Fruit fly (Drosophila melanogaster) whole organism, embryonic: Measurements from ENCODE around the gene CG7320.
A peak's percentile ranks its signal among the peaks of the same experiment; 100 is the strongest.

ENCODE experiments used
- Atf3 ChIP-seq: fragments of 200-800 bp; sonication (Bioruptor generic); optimal IDR thresholded peaks from 3 replicates; lab custom pipeline; 2016; ENCODE audit warnings: missing biosample characterization, missing genetic modification characterization
- B-H1 ChIP-seq: fragments of 200-800 bp; sonication (Bioruptor generic); IDR thresholded peaks from 3 replicates; pipeline ENCODE4 v1.3.6; 2022; ENCODE audit warnings: missing biosample characterization, missing genetic modification characterization
- B-H2 ChIP-seq: fragments of 200-800 bp; sonication (Bioruptor generic); optimal IDR thresholded peaks from 2 replicates; lab custom pipeline; 2018; ENCODE audit warnings: missing biosample characterization, mild to moderate bottlenecking, missing genetic modification characterization
- CG11456 ChIP-seq: fragments of 200-800 bp; sonication (Bioruptor generic); IDR thresholded peaks from 3 replicates; pipeline ENCODE4 v1.3.6; 2022; ENCODE audit warnings: missing biosample characterization, missing genetic modification characterization
- CG12769 ChIP-seq: fragments of 200-800 bp; sonication (Bioruptor generic); optimal IDR thresholded peaks from 2 replicates; lab custom pipeline; 2019; ENCODE audit warnings: missing biosample characterization, mild to moderate bottlenecking, missing genetic modification characterization, moderate library complexity
- CG13296 ChIP-seq: fragments of 200-800 bp; sonication (Bioruptor generic); optimal IDR thresholded peaks from 3 replicates; lab custom pipeline; 2018; ENCODE audit warnings: missing biosample characterization, mild to moderate bottlenecking, missing genetic modification characterization
- CG14667 ChIP-seq: fragments of 200-800 bp; sonication (Bioruptor generic); IDR thresholded peaks from 2 replicates; pipeline ENCODE4 v1.3.6; 2022; ENCODE audit warnings: missing biosample characterization, missing genetic modification characterization
- CG1529 ChIP-seq: fragments of 200-800 bp; sonication (Bioruptor generic); optimal IDR thresholded peaks from 3 replicates; lab custom pipeline; 2018; ENCODE audit warnings: missing biosample characterization, missing genetic modification characterization
- CG15601 ChIP-seq: fragments of 200-800 bp; sonication (Bioruptor generic); optimal IDR thresholded peaks from 3 replicates; lab custom pipeline; 2019; ENCODE audit warnings: missing biosample characterization, mild to moderate bottlenecking, missing genetic modification characterization, moderate library complexity
- CG15696 ChIP-seq: fragments of 200-800 bp; sonication (Bioruptor generic); optimal IDR thresholded peaks from 2 replicates; lab custom pipeline; 2019; ENCODE audit warnings: missing biosample characterization, mild to moderate bottlenecking, missing genetic modification characterization, moderate library complexity
- CG17568 ChIP-seq: fragments of 200-800 bp; sonication (Bioruptor generic); optimal IDR thresholded peaks from 2 replicates; lab custom pipeline; 2018; ENCODE audit warnings: missing biosample characterization, mild to moderate bottlenecking, missing genetic modification characterization, moderate library complexity
- CG18476 ChIP-seq: fragments of 200-800 bp; sonication (Bioruptor generic); optimal IDR thresholded peaks from 2 replicates; lab custom pipeline; 2016; ENCODE audit warnings: missing biosample characterization, mild to moderate bottlenecking, missing genetic modification characterization
- CG2129 ChIP-seq: fragments of 200-800 bp; sonication (Bioruptor generic); IDR thresholded peaks from 2 replicates; pipeline ENCODE4 v1.3.6; 2022; ENCODE audit warnings: missing biosample characterization, missing genetic modification characterization; ENCODE audit not compliant: partially characterized antibody
- CG2202 ChIP-seq: fragments of 200-800 bp; sonication (Bioruptor generic); optimal IDR thresholded peaks from 2 replicates; lab custom pipeline; 2018; ENCODE audit warnings: missing biosample characterization, mild to moderate bottlenecking, missing genetic modification characterization
- CG33213 ChIP-seq: fragments of 200-800 bp; sonication (Bioruptor generic); optimal IDR thresholded peaks from 3 replicates; lab custom pipeline; 2016; ENCODE audit warnings: missing biosample characterization, missing genetic modification characterization
- CG34422 ChIP-seq: fragments of 200-800 bp; sonication (Bioruptor generic); IDR thresholded peaks from 3 replicates; pipeline ENCODE4 v1.3.6; 2022; ENCODE audit warnings: missing biosample characterization, missing genetic modification characterization
- CG4707 ChIP-seq: fragments of 200-800 bp; sonication (Bioruptor generic); optimal IDR thresholded peaks from 2 replicates; lab custom pipeline; 2018; ENCODE audit warnings: missing biosample characterization, mild to moderate bottlenecking, missing genetic modification characterization, moderate library complexity
- CG6765 ChIP-seq: fragments of 200-800 bp; sonication (Bioruptor generic); optimal IDR thresholded peaks from 3 replicates; lab custom pipeline; 2017; ENCODE audit warnings: missing biosample characterization, mild to moderate bottlenecking, missing genetic modification characterization
- CG7556 ChIP-seq: fragments of 200-800 bp; sonication (Bioruptor generic); optimal IDR thresholded peaks from 2 replicates; lab custom pipeline; 2017; ENCODE audit warnings: missing biosample characterization, mild to moderate bottlenecking, missing genetic modification characterization
- CG8359 ChIP-seq: fragments of 200-800 bp; sonication (Bioruptor generic); optimal IDR thresholded peaks from 2 replicates; lab custom pipeline; 2017; ENCODE audit warnings: missing biosample characterization, mild to moderate bottlenecking, missing genetic modification characterization, borderline replicate concordance
- CG8924 ChIP-seq: fragments of 200-800 bp; optimal IDR thresholded peaks from 3 replicates; lab custom pipeline; 2019; ENCODE audit warnings: missing biosample characterization, mild to moderate bottlenecking, missing genetic modification characterization, moderate library complexity
- Dad ChIP-seq: fragments of 200-800 bp; sonication (Bioruptor generic); optimal IDR thresholded peaks from 3 replicates; lab custom pipeline; 2016; ENCODE audit warnings: missing biosample characterization, missing genetic modification characterization
- ERR ChIP-seq: fragments of 200-800 bp; sonication (Bioruptor generic); optimal IDR thresholded peaks from 2 replicates; lab custom pipeline; 2016; ENCODE audit warnings: missing biosample characterization, missing genetic modification characterization
- Eip74EF ChIP-seq, 2 experiments: fragments of 200-800 bp in 1 of 2; fragments of >200 bp in 1 of 2; sonication (Bioruptor generic) in 1 of 2; optimal IDR thresholded peaks; 2 replicates each; lab custom pipeline; 2017 to 2019; ENCODE audit warnings: missing biosample characterization in 2 of 2, missing genetic modification characterization in 2 of 2, mild to moderate bottlenecking in 1 of 2, moderate library complexity in 1 of 2
- Fer1 ChIP-seq: fragments of 200-800 bp; sonication (Bioruptor generic); optimal IDR thresholded peaks from 2 replicates; lab custom pipeline; 2017; ENCODE audit warnings: missing biosample characterization, mild to moderate bottlenecking, missing genetic modification characterization
- Hr78 ChIP-seq, 2 experiments: fragments of 200-800 bp in 1 of 2; fragments of >200 bp in 1 of 2; sonication (Bioruptor generic) in 1 of 2; optimal IDR thresholded peaks; 2 replicates each; lab custom pipeline; 2017 to 2019; ENCODE audit warnings: missing biosample characterization in 2 of 2, missing genetic modification characterization in 2 of 2, mild to moderate bottlenecking in 1 of 2, moderate library complexity in 1 of 2
- Nf-YB ChIP-seq: fragments of 200-800 bp; sonication (Bioruptor generic); optimal IDR thresholded peaks from 3 replicates; lab custom pipeline; 2019; ENCODE audit warnings: missing biosample characterization, mild to moderate bottlenecking, missing genetic modification characterization, moderate library complexity
- PHDP ChIP-seq: fragments of 200-800 bp; sonication (Bioruptor generic); optimal IDR thresholded peaks from 3 replicates; lab custom pipeline; 2018; ENCODE audit warnings: missing biosample characterization, mild to moderate bottlenecking, missing genetic modification characterization, moderate library complexity
- Rx ChIP-seq: fragments of 200-800 bp; sonication (Bioruptor generic); IDR thresholded peaks from 2 replicates; pipeline ENCODE4 v1.3.6; 2022; ENCODE audit warnings: missing biosample characterization, missing genetic modification characterization
- ac ChIP-seq: fragments of 200-800 bp; sonication (Bioruptor generic); optimal IDR thresholded peaks from 3 replicates; lab custom pipeline; 2017; ENCODE audit warnings: missing biosample characterization, mild to moderate bottlenecking, missing genetic modification characterization
- cg ChIP-seq: fragments of 200-800 bp; sonication (Bioruptor generic); optimal IDR thresholded peaks from 3 replicates; lab custom pipeline; 2019; ENCODE audit warnings: missing biosample characterization, mild to moderate bottlenecking, missing genetic modification characterization, moderate library complexity
- chif ChIP-seq, 2 experiments: fragments of 200-800 bp; sonication (Bioruptor generic); optimal IDR thresholded peaks; 3 replicates each; lab custom pipeline; 2016; ENCODE audit warnings: missing biosample characterization in 2 of 2, missing genetic modification characterization in 2 of 2
- crol ChIP-seq: fragments of 200-800 bp; sonication (Bioruptor generic); IDR thresholded peaks from 2 replicates; pipeline ENCODE4 v1.3.6; 2022; ENCODE audit warnings: missing biosample characterization, missing genetic modification characterization
- ems ChIP-seq: fragments of 200-800 bp; sonication (Bioruptor generic); optimal IDR thresholded peaks from 3 replicates; lab custom pipeline; 2016; ENCODE audit warnings: missing biosample characterization, missing genetic modification characterization
- gem ChIP-seq: fragments of 200-800 bp; sonication (Bioruptor generic); optimal IDR thresholded peaks from 2 replicates; lab custom pipeline; 2019; ENCODE audit warnings: missing biosample characterization, mild to moderate bottlenecking, missing genetic modification characterization, moderate library complexity
- gfzf ChIP-seq: fragments of 200-800 bp; sonication (Bioruptor generic); optimal IDR thresholded peaks from 2 replicates; lab custom pipeline; 2016; ENCODE audit warnings: missing biosample characterization, mild to moderate bottlenecking, missing genetic modification characterization, moderate library complexity
- gt ChIP-seq: fragments of 200-800 bp; sonication (Bioruptor generic); IDR thresholded peaks from 2 replicates; pipeline ENCODE4 v1.3.6; 2022; ENCODE audit warnings: missing biosample characterization, missing genetic modification characterization
- jigr1 ChIP-seq: fragments of 200-800 bp; sonication (Bioruptor generic); IDR thresholded peaks from 3 replicates; pipeline ENCODE4 v1.3.6; 2022; ENCODE audit warnings: missing biosample characterization, missing genetic modification characterization
- jing ChIP-seq: fragments of 200-800 bp; sonication (Bioruptor generic); optimal IDR thresholded peaks from 2 replicates; lab custom pipeline; 2018; ENCODE audit warnings: missing biosample characterization, mild to moderate bottlenecking, missing genetic modification characterization
- klu ChIP-seq: fragments of 200-800 bp; sonication (Bioruptor generic); IDR thresholded peaks from 2 replicates; pipeline ENCODE4 v1.3.6; 2022; ENCODE audit warnings: missing biosample characterization, missing genetic modification characterization
- knrl ChIP-seq: fragments of 200-800 bp; sonication (Bioruptor generic); IDR thresholded peaks from 3 replicates; pipeline ENCODE4 v1.3.6; 2022; ENCODE audit warnings: missing biosample characterization, missing genetic modification characterization; ENCODE audit not compliant: partially characterized antibody
- lilli ChIP-seq: fragments of 200-800 bp; sonication (Bioruptor generic); optimal IDR thresholded peaks from 3 replicates; lab custom pipeline; 2016; ENCODE audit warnings: missing biosample characterization, missing genetic modification characterization
- mirr ChIP-seq: fragments of 200-800 bp; sonication (Bioruptor generic); optimal IDR thresholded peaks from 3 replicates; lab custom pipeline; 2018; ENCODE audit warnings: missing biosample characterization, mild to moderate bottlenecking, missing genetic modification characterization
- otp ChIP-seq: fragments of 200-800 bp; sonication (Bioruptor generic); IDR thresholded peaks from 3 replicates; pipeline ENCODE4, ENCODE4 v1.3.6; 2022; ENCODE audit warnings: missing biosample characterization, missing genetic modification characterization
- scrt ChIP-seq: fragments of 200-800 bp; sonication (Bioruptor generic); optimal IDR thresholded peaks from 2 replicates; lab custom pipeline; 2018; ENCODE audit warnings: missing biosample characterization, mild to moderate bottlenecking, missing genetic modification characterization, moderate library complexity
- sisA ChIP-seq: fragments of 200-800 bp; sonication (Bioruptor generic); IDR thresholded peaks from 2 replicates; pipeline ENCODE4 v1.3.6; 2022; ENCODE audit warnings: missing biosample characterization, missing genetic modification characterization
- so ChIP-seq: fragments of 200-800 bp; sonication (Bioruptor generic); IDR thresholded peaks from 3 replicates; pipeline ENCODE4 v1.3.6; 2022; ENCODE audit warnings: missing biosample characterization, missing genetic modification characterization
- z ChIP-seq: fragments of 200-800 bp; sonication (Bioruptor generic); IDR thresholded peaks from 3 replicates; pipeline ENCODE4 v1.3.6; 2022; ENCODE audit warnings: missing biosample characterization, missing genetic modification characterization

Gene CG7320

dm6 chr3L:18185542-18186312, 15.6 kb upstream of the CG7320 start, which contains the start of gene hid (continued):
- TF ChIP-seq sisA (peak; percentile 86), CG4707 (GFP tag; lab: Kevin White, UChicago) (peak; percentile 42), CG14667 (peak; percentile 74), CG11456 (GFP tag; lab: Robert Waterston, UW) (no peak; the same call in 2 of the 3 replicates), CG2129 (GFP tag; lab: Robert Waterston, UW) (no peak), CG34422 (peak; percentile 82), Hr78 (GFP tag; optimal IDR thresholded peaks at IDR 0.05; lab: Kevin White, UChicago) (peak in 1 of 2 experiments; percentile 68), CG13296 (GFP tag; lab: Kevin White, UChicago) (peak; percentile 60), B-H1 (GFP tag; lab: Robert Waterston, UW) (peak; percentile 72), CG8924 (tag; lab: Kevin White, UChicago) (peak; percentile 88), so (GFP tag; lab: Robert Waterston, UW) (peak; percentile 72; the same call in 2 of the 3 replicates), CG18476 (peak; percentile 89), Dad (peak; percentile 84), z (GFP tag; lab: Robert Waterston, UW) (0 out of 3 replicates have a peak, but pooled peaks have one; percentile 65), CG15601 (peak; percentile 86), CG2202 (tag; lab: Kevin White, UChicago) (peak; percentile 73), klu (peak; percentile 77; the same call in 1 of the 2 replicates), CG7556 (GFP tag; lab: Kevin White, UChicago) (peak; percentile 88), jigr1 (GFP tag; lab: Robert Waterston, UW) (peak; percentile 85), scrt (GFP tag; lab: Kevin White, UChicago) (peak; percentile 61), cg (GFP tag; lab: Kevin White, UChicago) (peak; percentile 87), gt (GFP tag; lab: Robert Waterston, UW) (peak; percentile 52; the same call in 1 of the 2 replicates), Fer1 (GFP tag; lab: Kevin White, UChicago) (peak; percentile 69), crol (GFP tag; lab: Robert Waterston, UW) (no peak), CG33213 (GFP tag; lab: Kevin White, UChicago) (peak; percentile 58), gfzf (no peak), PHDP (peak; percentile 76), knrl (GFP tag; lab: Robert Waterston, UW) (no peak), gem (tag; lab: Kevin White, UChicago) (peak; percentile 91), otp (peak; percentile 73), Rx (GFP tag; lab: Robert Waterston, UW) (peak; percentile 57; the same call in 1 of the 2 replicates), CG6765 (GFP tag; lab: Kevin White, UChicago) (peak; percentile 47), chif (GFP tag; optimal IDR thresholded peaks at IDR 0.05; lab: Kevin White, UChicago) (peak; percentile 64 to 93), CG17568 (GFP tag; lab: Kevin White, UChicago) (peak; percentile 72), ERR (peak; percentile 70), jing (GFP tag; lab: Kevin White, UChicago) (peak; percentile 77), CG15696 (tag; lab: Kevin White, UChicago) (peak; percentile 91), Atf3 (GFP tag; lab: Kevin White, UChicago) (peak; percentile 82), CG1529 (GFP tag; lab: Kevin White, UChicago) (peak; percentile 84), ems (GFP tag; lab: Kevin White, UChicago) (peak; percentile 88), Eip74EF (GFP tag; optimal IDR thresholded peaks at IDR 0.05; lab: Kevin White, UChicago) (peak in 1 of 2 experiments; percentile 75), mirr (peak; percentile 51), CG8359 (GFP tag; lab: Kevin White, UChicago) (peak; percentile 69), CG12769 (peak; percentile 82), lilli (peak; percentile 85), Nf-YB (GFP tag; lab: Kevin White, UChicago) (peak; percentile 76), B-H2 (GFP tag; lab: Kevin White, UChicago) (no peak), ac (GFP tag; lab: Kevin White, UChicago) (peak; percentile 66)
